Fruit fly (Drosophila melanogaster) whole organism, embryonic: ENCODE measurements around the gene PIG-Wb.

ENCODE experiments used
- Atf-2 ChIP-seq: fragments of 200-800 bp; sonication (Bioruptor generic); optimal IDR thresholded peaks from 2 replicates; lab custom pipeline; 2016; ENCODE audit warnings: missing biosample characterization, missing genetic modification characterization
- CG10267 ChIP-seq: fragments of 200-800 bp; sonication (Bioruptor generic); optimal IDR thresholded peaks from 2 replicates; lab custom pipeline; 2018; ENCODE audit warnings: missing biosample characterization, mild to moderate bottlenecking, missing genetic modification characterization, moderate library complexity
- CG11093 ChIP-seq: fragments of 200-800 bp; sonication (Bioruptor generic); IDR thresholded peaks from 3 replicates; pipeline ENCODE4 v1.3.6; 2022; ENCODE audit warnings: missing biosample characterization, missing genetic modification characterization
- CG11398 ChIP-seq: fragments of 200-800 bp; sonication (Bioruptor generic); optimal IDR thresholded peaks from 2 replicates; lab custom pipeline; 2016; ENCODE audit warnings: missing biosample characterization, missing genetic modification characterization
- CG12155 ChIP-seq: fragments of 200-800 bp; sonication (Bioruptor generic); optimal IDR thresholded peaks from 3 replicates; lab custom pipeline; 2016; ENCODE audit warnings: missing biosample characterization, missing genetic modification characterization
- CG13424 ChIP-seq: fragments of 200-800 bp; sonication (Bioruptor generic); optimal IDR thresholded peaks from 2 replicates; lab custom pipeline; 2019; ENCODE audit warnings: missing biosample characterization, mild to moderate bottlenecking, missing genetic modification characterization, moderate library complexity
- CG13775 ChIP-seq: fragments of 200-800 bp; sonication (Bioruptor generic); optimal IDR thresholded peaks from 3 replicates; lab custom pipeline; 2017; ENCODE audit warnings: missing biosample characterization, mild to moderate bottlenecking, missing genetic modification characterization
- CG18619 ChIP-seq: fragments of 200-800 bp; sonication (Bioruptor generic); optimal IDR thresholded peaks from 3 replicates; lab custom pipeline; 2017; ENCODE audit warnings: missing biosample characterization, mild to moderate bottlenecking, missing genetic modification characterization
- CG2120 ChIP-seq: fragments of 200-800 bp; sonication (Bioruptor generic); optimal IDR thresholded peaks from 3 replicates; lab custom pipeline; 2016; ENCODE audit warnings: missing biosample characterization, missing genetic modification characterization
- CG30403 ChIP-seq: fragments of 200-800 bp; sonication (Bioruptor generic); optimal IDR thresholded peaks from 3 replicates; lab custom pipeline; 2016; ENCODE audit warnings: missing biosample characterization, missing genetic modification characterization
- CG32532 ChIP-seq: fragments of 200-800 bp; sonication (Bioruptor generic); IDR thresholded peaks from 2 replicates; pipeline ENCODE4 v1.3.6; 2022; ENCODE audit warnings: missing biosample characterization, missing genetic modification characterization
- CG34422 ChIP-seq: fragments of 200-800 bp; sonication (Bioruptor generic); IDR thresholded peaks from 3 replicates; pipeline ENCODE4 v1.3.6; 2022; ENCODE audit warnings: missing biosample characterization, missing genetic modification characterization
- CG7839 ChIP-seq: fragments of 200-800 bp; sonication (Bioruptor generic); optimal IDR thresholded peaks from 3 replicates; lab custom pipeline; 2018; ENCODE audit warnings: missing biosample characterization, mild to moderate bottlenecking, missing genetic modification characterization, moderate library complexity
- CG8281 ChIP-seq: fragments of 200-800 bp; sonication (Bioruptor generic); optimal IDR thresholded peaks from 2 replicates; lab custom pipeline; 2018; ENCODE audit warnings: missing biosample characterization, mild to moderate bottlenecking, missing genetic modification characterization, moderate library complexity
- CG8290 ChIP-seq, 3 experiments: fragments of 200-800 bp; sonication (Bioruptor generic); optimal IDR thresholded peaks; 2 replicates each; lab custom pipeline; 2016 to 2019; ENCODE audit warnings: missing biosample characterization in 3 of 3, missing genetic modification characterization in 3 of 3, mild to moderate bottlenecking in 2 of 3, moderate library complexity in 1 of 3
- CG9727 ChIP-seq: fragments of 200-800 bp; sonication (Bioruptor generic); optimal IDR thresholded peaks from 3 replicates; lab custom pipeline; 2017; ENCODE audit warnings: missing biosample characterization, mild to moderate bottlenecking, missing genetic modification characterization
- D19A ChIP-seq: fragments of 200-800 bp; optimal IDR thresholded peaks from 3 replicates; lab custom pipeline; 2019; ENCODE audit warnings: missing biosample characterization, mild to moderate bottlenecking, missing genetic modification characterization, moderate library complexity
- Ets97D ChIP-seq: fragments of 200-800 bp; sonication (Bioruptor generic); optimal IDR thresholded peaks from 3 replicates; lab custom pipeline; 2016; ENCODE audit warnings: missing biosample characterization, missing genetic modification characterization
- Fer1 ChIP-seq: fragments of 200-800 bp; sonication (Bioruptor generic); optimal IDR thresholded peaks from 2 replicates; lab custom pipeline; 2017; ENCODE audit warnings: missing biosample characterization, mild to moderate bottlenecking, missing genetic modification characterization
- HLH4C ChIP-seq: fragments of 200-800 bp; sonication (Bioruptor generic); IDR thresholded peaks from 3 replicates; pipeline ENCODE4 v1.3.6; 2022; ENCODE audit warnings: missing biosample characterization, missing genetic modification characterization; ENCODE audit not compliant: partially characterized antibody
- Hmr ChIP-seq: fragments of 200-800 bp; sonication (Bioruptor generic); optimal IDR thresholded peaks from 3 replicates; lab custom pipeline; 2017; ENCODE audit warnings: mild to moderate bottlenecking, missing biosample characterization, missing genetic modification reagents, missing genetic modification characterization
- Poxn ChIP-seq: fragments of 200-800 bp; sonication (Bioruptor generic); IDR thresholded peaks from 2 replicates; pipeline ENCODE4 v1.3.6; 2022; ENCODE audit warnings: missing biosample characterization, missing genetic modification characterization
- Ssrp ChIP-seq: fragments of 200-800 bp; sonication (Bioruptor generic); optimal IDR thresholded peaks from 2 replicates; lab custom pipeline; 2018; ENCODE audit warnings: missing biosample characterization, mild to moderate bottlenecking, missing genetic modification characterization, moderate library complexity
- ab ChIP-seq: fragments of 200-800 bp; sonication (Bioruptor generic); optimal IDR thresholded peaks from 2 replicates; lab custom pipeline; 2016; ENCODE audit warnings: missing biosample characterization, missing genetic modification characterization
- al ChIP-seq: fragments of 200-800 bp; sonication (Bioruptor generic); IDR thresholded peaks from 2 replicates; pipeline ENCODE4 v1.3.6; 2022; ENCODE audit warnings: missing biosample characterization, missing genetic modification characterization
- bbx ChIP-seq: fragments of 200-800 bp; sonication (Bioruptor generic); IDR thresholded peaks from 2 replicates; pipeline ENCODE4 v1.3.6; 2022; ENCODE audit warnings: missing biosample characterization, missing genetic modification characterization; ENCODE audit not compliant: partially characterized antibody
- bcd ChIP-seq: fragments of 200-800 bp; sonication (Bioruptor generic); optimal IDR thresholded peaks from 2 replicates; lab custom pipeline; 2017; ENCODE audit warnings: missing biosample characterization, mild to moderate bottlenecking, missing genetic modification characterization
- cg ChIP-seq: fragments of 200-800 bp; sonication (Bioruptor generic); optimal IDR thresholded peaks from 3 replicates; lab custom pipeline; 2019; ENCODE audit warnings: missing biosample characterization, mild to moderate bottlenecking, missing genetic modification characterization, moderate library complexity
- chif ChIP-seq, 2 experiments: fragments of 200-800 bp; sonication (Bioruptor generic); optimal IDR thresholded peaks; 3 replicates each; lab custom pipeline; 2016; ENCODE audit warnings: missing biosample characterization in 2 of 2, missing genetic modification characterization in 2 of 2
- ci ChIP-seq: fragments of 200-800 bp; sonication (Bioruptor generic); IDR thresholded peaks from 3 replicates; pipeline ENCODE4 v1.3.6; 2022; ENCODE audit warnings: missing biosample characterization, missing genetic modification characterization
- corto ChIP-seq: fragments of 200-800 bp; sonication (Bioruptor generic); optimal IDR thresholded peaks from 2 replicates; lab custom pipeline; 2016; ENCODE audit warnings: missing biosample characterization, mild to moderate bottlenecking, missing genetic modification characterization, moderate library complexity
- cwo ChIP-seq: fragments of 200-800 bp; sonication (Bioruptor generic); optimal IDR thresholded peaks from 3 replicates; lab custom pipeline; 2017; ENCODE audit warnings: missing biosample characterization, missing genetic modification characterization, mild to moderate bottlenecking, moderate library complexity, missing genetic modification reagents
- esg ChIP-seq: fragments of 200-800 bp; sonication (Bioruptor generic); conservative IDR thresholded peaks from 2 replicates; pipeline ENCODE4 v1.3.6; 2022; ENCODE audit warnings: missing biosample characterization, missing genetic modification characterization
- fd96Cb ChIP-seq: fragments of 200-800 bp; sonication (Bioruptor generic); optimal IDR thresholded peaks from 2 replicates; lab custom pipeline; 2018; ENCODE audit warnings: missing biosample characterization, mild to moderate bottlenecking, missing genetic modification characterization, moderate library complexity
- h ChIP-seq: fragments of >200 bp; optimal IDR thresholded peaks from 2 replicates; lab custom pipeline; 2017
- hb ChIP-seq: fragments of 200-800 bp; sonication (Bioruptor generic); IDR thresholded peaks from 3 replicates; pipeline ENCODE4 v1.3.6; 2022; ENCODE audit warnings: missing biosample characterization, missing genetic modification characterization; ENCODE audit not compliant: partially characterized antibody
- hth ChIP-seq: fragments of >200 bp; optimal IDR thresholded peaks from 2 replicates; lab custom pipeline; 2017; ENCODE audit warnings: inconsistent platforms
- jing ChIP-seq: fragments of 200-800 bp; sonication (Bioruptor generic); optimal IDR thresholded peaks from 2 replicates; lab custom pipeline; 2018; ENCODE audit warnings: missing biosample characterization, mild to moderate bottlenecking, missing genetic modification characterization
- lmd ChIP-seq: fragments of 200-800 bp; sonication (Bioruptor generic); IDR thresholded peaks from 2 replicates; pipeline ENCODE4 v1.3.6; 2022; ENCODE audit warnings: missing biosample characterization, missing genetic modification characterization
- luna ChIP-seq: fragments of 200-800 bp; sonication (Bioruptor generic); optimal IDR thresholded peaks from 2 replicates; lab custom pipeline; 2016; ENCODE audit warnings: missing biosample characterization, missing genetic modification characterization
- pita ChIP-seq: fragments of 200-800 bp; sonication (Bioruptor generic); optimal IDR thresholded peaks from 2 replicates; lab custom pipeline; 2017; ENCODE audit warnings: missing biosample characterization, mild to moderate bottlenecking, missing genetic modification characterization
- prd ChIP-seq, 3 experiments: fragments of >200 bp in 2 of 3; fragments of 200-800 bp in 1 of 3; sonication (Bioruptor generic) in 1 of 3; optimal IDR thresholded peaks in 2 of 3; IDR thresholded peaks in 1 of 3; 2 replicates in 2 of 3; 3 replicates in 1 of 3; pipeline versions ENCODE4 v1.3.6 to Lab custom; 2017 to 2022; ENCODE audit warnings: missing biosample characterization in 1 of 3, missing genetic modification characterization in 1 of 3
- sens-2 ChIP-seq: fragments of 200-800 bp; sonication (Bioruptor generic); IDR thresholded peaks from 2 replicates; pipeline ENCODE4 v1.3.6; 2022; ENCODE audit warnings: missing biosample characterization, missing genetic modification characterization
- seq ChIP-seq: fragments of 200-800 bp; sonication (Bioruptor generic); IDR thresholded peaks from 2 replicates; pipeline ENCODE4 v1.3.6; 2022; ENCODE audit warnings: missing biosample characterization, missing genetic modification characterization
- sna ChIP-seq: fragments of 200-800 bp; sonication (Bioruptor generic); IDR thresholded peaks from 2 replicates; pipeline ENCODE4 v1.3.6; 2022; ENCODE audit warnings: missing biosample characterization, missing genetic modification characterization; ENCODE audit not compliant: partially characterized antibody
- twi ChIP-seq: fragments of 200-800 bp; optimal IDR thresholded peaks from 2 replicates; lab custom pipeline; 2019; ENCODE audit warnings: missing biosample characterization, mild to moderate bottlenecking, missing genetic modification characterization, moderate library complexity
- vfl ChIP-seq: fragments of 200-800 bp; sonication (Bioruptor generic); optimal IDR thresholded peaks from 2 replicates; lab custom pipeline; 2016; ENCODE audit warnings: missing biosample characterization, missing genetic modification characterization
- vnd ChIP-seq: fragments of 200-800 bp; sonication (Bioruptor generic); IDR thresholded peaks from 3 replicates; pipeline ENCODE4 v1.3.6; 2022; ENCODE audit warnings: missing biosample characterization, missing genetic modification characterization; ENCODE audit not compliant: partially characterized antibody

The PIG-Wb gene

DNA sequence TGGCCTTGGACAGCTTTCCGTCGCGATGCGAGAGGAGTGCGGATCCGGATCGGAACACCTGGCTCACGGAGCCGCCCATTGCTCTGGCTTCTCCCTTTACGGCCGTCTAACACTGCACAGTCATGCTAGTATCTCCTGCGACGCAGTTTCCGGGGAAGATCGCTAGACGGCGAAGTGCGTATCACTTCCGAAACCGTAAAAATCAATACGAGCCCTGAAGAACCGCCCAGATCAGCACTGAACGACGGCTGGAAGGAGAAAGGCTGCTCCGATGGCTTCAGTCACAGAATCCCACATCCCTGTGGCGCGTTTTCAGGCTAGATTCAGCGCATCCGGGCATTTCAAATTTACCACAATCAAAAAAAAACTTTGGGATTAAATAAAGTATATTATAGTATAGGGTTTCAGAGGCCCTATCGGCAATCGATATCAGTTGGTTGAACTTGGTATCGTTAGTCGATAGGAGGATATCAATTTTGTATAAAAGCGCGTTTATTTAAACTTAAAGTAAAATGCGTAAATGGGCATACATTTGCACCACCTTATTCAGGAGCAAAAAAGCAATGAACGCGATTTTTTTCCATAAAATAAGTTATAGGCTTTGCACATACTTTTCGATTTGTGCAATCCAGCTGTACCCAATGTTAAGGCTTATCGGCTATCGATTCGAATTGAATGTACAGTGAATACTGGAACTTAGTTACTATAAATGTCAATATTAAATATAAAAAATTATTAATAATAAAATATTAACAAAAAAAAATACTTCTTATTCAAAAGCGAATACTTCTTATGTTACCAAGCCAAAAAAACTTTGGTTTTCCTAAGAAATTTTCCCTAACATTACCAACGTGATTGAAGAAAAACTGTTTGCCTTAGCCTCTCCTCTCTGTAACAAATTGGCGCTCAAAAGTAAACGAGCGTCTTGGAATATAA is 37.1 kb upstream of the PIG-Wb start, which contains the start of the genes CG13933 and PolD2 (continued):
- TF ChIP-seq sna (GFP tag; lab: Robert Waterston, UW), result peak; percentile 80
- peak; percentile 79 for TF ChIP-seq CG11398 (GFP tag; lab: Kevin White, UChicago)
- peak; percentile 98 for TF ChIP-seq CG11093 (GFP tag; lab: Robert Waterston, UW)
- TF ChIP-seq chif (GFP tag; optimal IDR thresholded peaks at IDR 0.05; lab: Kevin White, UChicago), result peak; percentile 48 to 89
- TF ChIP-seq esg (GFP tag; lab: Robert Waterston, UW), result peak; percentile 98
- peak; percentile 98 for TF ChIP-seq CG7839 (tag; lab: Kevin White, UChicago)
- TF ChIP-seq bbx, result peak; percentile 81
- TF ChIP-seq vfl (GFP tag; lab: Kevin White, UChicago), result peak; percentile 67
- TF ChIP-seq CG13775 (GFP tag; lab: Kevin White, UChicago), result peak; percentile 96
- peak; percentile 96 for TF ChIP-seq CG10267 (tag; lab: Kevin White, UChicago)
- TF ChIP-seq CG13424 (tag; lab: Kevin White, UChicago), result peak; percentile 99
- peak; percentile 94 for TF ChIP-seq bcd
- TF ChIP-seq CG2120 (GFP tag; lab: Kevin White, UChicago), result peak; percentile 96
- TF ChIP-seq CG34422 (GFP tag; lab: Robert Waterston, UW), result peak; percentile 99
- TF ChIP-seq CG8290 (GFP tag; optimal IDR thresholded peaks at IDR 0.05; lab: Kevin White, UChicago), result no peak
- no peak for TF ChIP-seq CG8290 (tag; optimal IDR thresholded peaks at IDR 0.05; lab: Kevin White, UChicago)
- TF ChIP-seq sens-2 (GFP tag; lab: Robert Waterston, UW), result peak; percentile 99
- peak; percentile 75 for TF ChIP-seq ab (GFP tag; lab: Kevin White, UChicago)
- peak; percentile 99 for TF ChIP-seq CG32532 (GFP tag; lab: Robert Waterston, UW)
- peak; percentile 92 for TF ChIP-seq CG30403 (GFP tag; lab: Kevin White, UChicago)
- TF ChIP-seq al, result peak; percentile 94
- TF ChIP-seq CG12155 (GFP tag; lab: Kevin White, UChicago), result peak; percentile 95
- TF ChIP-seq cg (GFP tag; lab: Kevin White, UChicago), result no peak
- TF ChIP-seq Hmr (GFP tag; lab: Kevin White, UChicago), result peak; percentile 96
- peak; percentile 98 for TF ChIP-seq Ssrp (tag; lab: Kevin White, UChicago)
- no peak for TF ChIP-seq hth
- peak; percentile 91 for TF ChIP-seq fd96Cb
- peak; percentile 77 for TF ChIP-seq cwo (GFP tag; lab: Kevin White, UChicago)
- peak; percentile 84 for TF ChIP-seq Atf-2 (GFP tag; lab: Kevin White, UChicago)
- peak; percentile 97 for TF ChIP-seq CG18619 (GFP tag; lab: Kevin White, UChicago)
- no peak for TF ChIP-seq prd (optimal IDR thresholded peaks at IDR 0.05; lab: Kevin White, UChicago)
- peak; percentile 99 for TF ChIP-seq prd (GFP tag; IDR thresholded peaks at IDR 0.05; lab: Robert Waterston, UW)
- TF ChIP-seq Ets97D (GFP tag; lab: Kevin White, UChicago), result peak; percentile 54
- peak; percentile 91 for TF ChIP-seq Poxn (GFP tag; lab: Robert Waterston, UW)
- peak; percentile 88 for TF ChIP-seq lmd (GFP tag; lab: Robert Waterston, UW)
- no peak for TF ChIP-seq Fer1 (GFP tag; lab: Kevin White, UChicago)
- no peak for TF ChIP-seq luna (GFP tag; lab: Kevin White, UChicago)
- peak; percentile 80 for TF ChIP-seq jing
- no peak for TF ChIP-seq pita
- peak; percentile 86 for TF ChIP-seq vnd (GFP tag; lab: Robert Waterston, UW)
- TF ChIP-seq corto (GFP tag; lab: Kevin White, UChicago), result no peak
- peak; percentile 96 for TF ChIP-seq twi (tag; lab: Kevin White, UChicago)
- TF ChIP-seq D19A, result no peak
- no peak for TF ChIP-seq h (lab: Kevin White, UChicago)
- TF ChIP-seq ci (GFP tag; lab: Robert Waterston, UW), result peak; percentile 99
- TF ChIP-seq CG8281 (tag; lab: Kevin White, UChicago), result no peak
- TF ChIP-seq CG9727 (GFP tag; lab: Kevin White, UChicago), result peak; percentile 98
- peak; percentile 95 for TF ChIP-seq HLH4C (GFP tag; lab: Robert Waterston, UW)
- TF ChIP-seq hb (GFP tag; lab: Robert Waterston, UW), result peak; percentile 90
- TF ChIP-seq seq (GFP tag; lab: Robert Waterston, UW), result peak; percentile 98
